Fruit fly (Drosophila melanogaster) whole organism, prepupa: ENCODE results near the gene CG9386.

Experiments used
- CG11294 ChIP-seq: fragments of 200-800 bp; sonication (Bioruptor generic); IDR thresholded peaks from 2 replicates; pipeline ENCODE4 v1.3.6; 2022; ENCODE audit warnings: missing biosample characterization, missing genetic modification characterization
- CG11762 ChIP-seq: fragments of 200-800 bp; sonication (Bioruptor generic); optimal IDR thresholded peaks from 3 replicates; lab custom pipeline; 2016; ENCODE audit warnings: missing biosample characterization, missing genetic modification characterization; ENCODE audit not compliant: insufficient read depth
- CG15336 ChIP-seq: fragments of 200-800 bp; sonication (Bioruptor generic); IDR thresholded peaks from 2 replicates; pipeline ENCODE4 v1.3.6; 2022; ENCODE audit warnings: missing biosample characterization, missing genetic modification characterization
- CG1621 ChIP-seq: fragments of 200-800 bp; sonication (Bioruptor generic); optimal IDR thresholded peaks from 3 replicates; lab custom pipeline; 2018; ENCODE audit warnings: missing biosample characterization, mild to moderate bottlenecking, missing genetic modification characterization
- CG16779 ChIP-seq: fragments of 200-800 bp; sonication (Bioruptor generic); optimal IDR thresholded peaks from 3 replicates; lab custom pipeline; 2017; ENCODE audit warnings: missing biosample characterization, mild to moderate bottlenecking, missing genetic modification characterization
- CG3032 ChIP-seq: fragments of 200-800 bp; optimal IDR thresholded peaks from 2 replicates; lab custom pipeline; 2019; ENCODE audit warnings: missing biosample characterization, mild to moderate bottlenecking, missing genetic modification characterization, moderate library complexity
- CG31627 ChIP-seq: fragments of 200-800 bp; sonication (Bioruptor generic); optimal IDR thresholded peaks from 3 replicates; lab custom pipeline; 2016; ENCODE audit warnings: missing biosample characterization, missing genetic modification characterization
- CG32006 ChIP-seq: fragments of 200-800 bp; sonication (Bioruptor generic); optimal IDR thresholded peaks from 3 replicates; lab custom pipeline; 2017; ENCODE audit warnings: missing biosample characterization, mild to moderate bottlenecking, missing genetic modification characterization
- CG34406 ChIP-seq: fragments of 200-800 bp; sonication (Bioruptor generic); optimal IDR thresholded peaks from 3 replicates; lab custom pipeline; 2016; ENCODE audit warnings: missing biosample characterization, missing genetic modification characterization
- CG3919 ChIP-seq: fragments of 200-800 bp; sonication (Bioruptor generic); optimal IDR thresholded peaks from 3 replicates; lab custom pipeline; 2016; ENCODE audit warnings: missing biosample characterization, missing genetic modification characterization
- CG4318 ChIP-seq: fragments of 200-800 bp; sonication (Bioruptor generic); optimal IDR thresholded peaks from 3 replicates; lab custom pipeline; 2017; ENCODE audit warnings: missing biosample characterization, mild to moderate bottlenecking, missing genetic modification characterization
- CG6163 ChIP-seq: fragments of 200-800 bp; sonication (Bioruptor generic); IDR thresholded peaks from 3 replicates; pipeline ENCODE4 v1.3.6; 2022; ENCODE audit warnings: missing biosample characterization, missing genetic modification characterization
- CG6276 ChIP-seq: fragments of 200-800 bp; sonication (Bioruptor generic); optimal IDR thresholded peaks from 2 replicates; lab custom pipeline; 2017; ENCODE audit warnings: missing biosample characterization, mild to moderate bottlenecking, missing genetic modification characterization
- CG6792 ChIP-seq: fragments of 200-800 bp; sonication (Bioruptor generic); optimal IDR thresholded peaks from 3 replicates; lab custom pipeline; 2016; ENCODE audit warnings: missing biosample characterization, missing genetic modification characterization
- CG6808 ChIP-seq: fragments of 200-800 bp; sonication (Bioruptor generic); optimal IDR thresholded peaks from 3 replicates; lab custom pipeline; 2017; ENCODE audit warnings: missing biosample characterization, missing genetic modification characterization, mild to moderate bottlenecking, moderate library complexity, missing genetic modification reagents
- CG6854 ChIP-seq: fragments of 200-800 bp; sonication (Bioruptor generic); optimal IDR thresholded peaks from 2 replicates; lab custom pipeline; 2017; ENCODE audit warnings: missing biosample characterization, mild to moderate bottlenecking, missing genetic modification characterization
- CG7368 ChIP-seq: fragments of 200-800 bp; sonication (Bioruptor generic); optimal IDR thresholded peaks from 3 replicates; lab custom pipeline; 2016; ENCODE audit warnings: missing biosample characterization, missing genetic modification characterization
- CG8119 ChIP-seq: fragments of 200-800 bp; sonication (Bioruptor generic); IDR thresholded peaks from 3 replicates; pipeline ENCODE4 v1.3.6; 2022; ENCODE audit warnings: missing biosample characterization, missing genetic modification characterization
- CG8319 ChIP-seq: fragments of 200-800 bp; sonication (Bioruptor generic); optimal IDR thresholded peaks from 3 replicates; lab custom pipeline; 2016; ENCODE audit warnings: missing biosample characterization, missing genetic modification characterization
- CG8632 ChIP-seq: fragments of 200-800 bp; sonication (Bioruptor generic); optimal IDR thresholded peaks from 3 replicates; lab custom pipeline; 2016; ENCODE audit warnings: missing biosample characterization, missing genetic modification characterization
- CG9139 ChIP-seq: fragments of 200-800 bp; sonication (Bioruptor generic); optimal IDR thresholded peaks from 3 replicates; lab custom pipeline; 2017; ENCODE audit warnings: missing biosample characterization, mild to moderate bottlenecking, missing genetic modification characterization
- Eip75B ChIP-seq: fragments of 200-800 bp; sonication (Bioruptor generic); optimal IDR thresholded peaks from 3 replicates; lab custom pipeline; 2016; ENCODE audit warnings: missing biosample characterization, missing genetic modification characterization
- Eip78C ChIP-seq: fragments of 200-800 bp; sonication (Bioruptor generic); peaks from one replicate; lab custom pipeline; 2016; ENCODE audit warnings: missing biosample characterization, missing genetic modification characterization
- Eip93F ChIP-seq: fragments of 200-800 bp; sonication (Bioruptor generic); optimal IDR thresholded peaks from 2 replicates; lab custom pipeline; 2016; ENCODE audit warnings: missing biosample characterization, mild to moderate bottlenecking, missing genetic modification characterization
- Ets21C ChIP-seq: fragments of 200-800 bp; sonication (Bioruptor generic); optimal IDR thresholded peaks from 3 replicates; lab custom pipeline; 2016; ENCODE audit warnings: missing biosample characterization, missing genetic modification characterization
- Ets96B ChIP-seq: fragments of 200-800 bp; optimal IDR thresholded peaks from 2 replicates; lab custom pipeline; 2019; ENCODE audit warnings: missing biosample characterization, mild to moderate bottlenecking, missing genetic modification characterization, moderate library complexity
- Gug ChIP-seq: fragments of 200-800 bp; sonication (Bioruptor generic); IDR thresholded peaks from 2 replicates; pipeline ENCODE4 v1.3.6; 2022; ENCODE audit warnings: missing biosample characterization, missing genetic modification characterization
- Hr38 ChIP-seq: sonication (Bioruptor generic); optimal IDR thresholded peaks from 2 replicates; lab custom pipeline; 2016; ENCODE audit warnings: missing biosample characterization, missing genetic modification characterization
- Hr39 ChIP-seq: fragments of 200-800 bp; sonication (Bioruptor generic); optimal IDR thresholded peaks from 2 replicates; lab custom pipeline; 2016; ENCODE audit warnings: missing biosample characterization, missing genetic modification characterization
- Hr4 ChIP-seq: fragments of 200-800 bp; sonication (Bioruptor generic); optimal IDR thresholded peaks from 3 replicates; lab custom pipeline; 2016; ENCODE audit warnings: missing biosample characterization, missing genetic modification characterization
- Lpt ChIP-seq: fragments of 200-800 bp; sonication (Bioruptor generic); optimal IDR thresholded peaks from 3 replicates; lab custom pipeline; 2016; ENCODE audit warnings: missing biosample characterization, missing genetic modification characterization
- Met ChIP-seq: fragments of 200-800 bp; sonication (Bioruptor generic); optimal IDR thresholded peaks from 3 replicates; lab custom pipeline; 2016; ENCODE audit warnings: missing biosample characterization, missing genetic modification characterization
- OdsH ChIP-seq: fragments of 200-800 bp; sonication (Bioruptor generic); optimal IDR thresholded peaks from 3 replicates; lab custom pipeline; 2016; ENCODE audit warnings: missing biosample characterization, missing genetic modification characterization
- Smox ChIP-seq: fragments of 200-800 bp; sonication (Bioruptor generic); optimal IDR thresholded peaks from 3 replicates; lab custom pipeline; 2016; ENCODE audit warnings: missing biosample characterization, missing genetic modification characterization
- Sox102F ChIP-seq: fragments of 200-800 bp; sonication (Bioruptor generic); optimal IDR thresholded peaks from 2 replicates; lab custom pipeline; 2016; ENCODE audit warnings: missing biosample characterization, mild to moderate bottlenecking, missing genetic modification characterization
- Sox14 ChIP-seq: fragments of 200-800 bp; sonication (Bioruptor generic); optimal IDR thresholded peaks from 3 replicates; lab custom pipeline; 2016; ENCODE audit warnings: missing biosample characterization, missing genetic modification characterization
- Sox15 ChIP-seq: fragments of 200-800 bp; sonication (Bioruptor generic); optimal IDR thresholded peaks from 3 replicates; lab custom pipeline; 2016; ENCODE audit warnings: missing biosample characterization, missing genetic modification characterization
- acj6 ChIP-seq: fragments of 200-800 bp; sonication (Bioruptor generic); optimal IDR thresholded peaks from 3 replicates; lab custom pipeline; 2016; ENCODE audit warnings: missing biosample characterization, missing genetic modification characterization
- cyc ChIP-seq: fragments of 200-800 bp; sonication (Bioruptor generic); optimal IDR thresholded peaks from 3 replicates; lab custom pipeline; 2016; ENCODE audit warnings: missing biosample characterization, missing genetic modification characterization
- dac ChIP-seq: fragments of 200-800 bp; sonication (Bioruptor generic); optimal IDR thresholded peaks from 2 replicates; lab custom pipeline; 2017; ENCODE audit warnings: missing biosample characterization, mild to moderate bottlenecking, missing genetic modification characterization
- dsx ChIP-seq: fragments of 200-800 bp; optimal IDR thresholded peaks from 3 replicates; lab custom pipeline; 2019; ENCODE audit warnings: missing biosample characterization, mild to moderate bottlenecking, missing genetic modification characterization, moderate library complexity; ENCODE audit not compliant: poor library complexity, severe bottlenecking
- eg ChIP-seq: fragments of 200-800 bp; sonication (Bioruptor generic); IDR thresholded peaks from 3 replicates; pipeline ENCODE4 v1.3.6; 2022; ENCODE audit warnings: missing biosample characterization, missing genetic modification characterization
- esn ChIP-seq: fragments of 200-800 bp; sonication (Bioruptor generic); optimal IDR thresholded peaks from 2 replicates; lab custom pipeline; 2016; ENCODE audit warnings: missing biosample characterization, mild to moderate bottlenecking, missing genetic modification characterization, moderate library complexity
- fd85E ChIP-seq: fragments of 200-800 bp; sonication (Bioruptor generic); optimal IDR thresholded peaks from 3 replicates; lab custom pipeline; 2016; ENCODE audit warnings: missing biosample characterization, missing genetic modification characterization
- fkh ChIP-seq: fragments of 200-800 bp; sonication (Bioruptor generic); optimal IDR thresholded peaks from 3 replicates; lab custom pipeline; 2017; ENCODE audit warnings: missing biosample characterization, mild to moderate bottlenecking, missing genetic modification characterization, moderate library complexity
- net ChIP-seq: fragments of 200-800 bp; sonication (Bioruptor generic); optimal IDR thresholded peaks from 3 replicates; lab custom pipeline; 2016; ENCODE audit warnings: missing biosample characterization, missing genetic modification characterization
- pdm3 ChIP-seq: fragments of 200-800 bp; sonication (Bioruptor generic); optimal IDR thresholded peaks from 3 replicates; lab custom pipeline; 2016; ENCODE audit warnings: missing biosample characterization, missing genetic modification characterization
- salr ChIP-seq, 2 experiments: fragments of 200-800 bp; sonication (Bioruptor generic); optimal IDR thresholded peaks; 3 replicates each; lab custom pipeline; 2016 to 2018; ENCODE audit warnings: missing biosample characterization in 2 of 2, missing genetic modification characterization in 2 of 2, mild to moderate bottlenecking in 1 of 2
- spab ChIP-seq: fragments of 200-800 bp; sonication (Bioruptor generic); optimal IDR thresholded peaks from 2 replicates; lab custom pipeline; 2017; ENCODE audit warnings: missing biosample characterization, mild to moderate bottlenecking, missing genetic modification characterization, missing genetic modification reagents
- ss ChIP-seq, 2 experiments: fragments of 200-800 bp; sonication (Bioruptor generic); optimal IDR thresholded peaks; 2 replicates in 1 of 2; 3 replicates in 1 of 2; lab custom pipeline; 2017 to 2018; ENCODE audit warnings: mild to moderate bottlenecking in 2 of 2, missing biosample characterization in 2 of 2, missing genetic modification characterization in 2 of 2, moderate library complexity in 1 of 2
- svp ChIP-seq: fragments of 200-800 bp; sonication (Bioruptor generic); peaks from one replicate; lab custom pipeline; 2016; ENCODE audit warnings: missing biosample characterization, missing genetic modification characterization
- vri ChIP-seq: fragments of 200-800 bp; sonication (Bioruptor generic); optimal IDR thresholded peaks from 3 replicates; lab custom pipeline; 2016; ENCODE audit warnings: missing biosample characterization, mild to moderate bottlenecking, missing genetic modification characterization

Gene CG9386

DNA sequence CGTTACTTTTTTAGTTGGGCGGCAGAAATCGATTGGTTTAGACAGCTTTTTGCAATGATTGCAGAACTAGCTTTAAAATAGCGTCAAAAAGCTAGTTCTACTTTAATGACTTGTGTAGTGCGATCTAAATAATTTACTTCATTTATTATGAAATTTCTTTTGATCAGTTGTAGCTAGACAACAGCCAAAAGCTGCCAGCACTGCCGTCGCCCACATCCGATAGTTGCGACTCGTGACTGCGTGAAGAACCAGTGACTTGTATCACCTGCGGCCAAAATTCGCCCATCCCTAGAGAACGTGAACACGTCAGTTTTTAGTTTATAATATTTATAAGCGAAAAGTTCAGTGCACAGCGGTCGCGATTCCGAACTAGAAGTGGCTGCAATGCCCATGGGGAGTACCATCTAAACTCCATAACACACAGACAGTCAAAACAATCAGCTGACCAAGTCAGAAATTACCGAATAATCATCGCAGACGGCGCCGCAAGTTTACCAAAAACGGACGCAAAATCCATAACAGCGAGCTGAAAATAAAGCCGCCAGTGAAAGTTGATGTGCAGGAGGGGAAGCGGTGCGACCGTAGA, 31.5 kb upstream of the CG9386 start, which contains the start of gene P58IPK:
TSS of gene P58IPK (plus strand) at position 280 of the 586 bp plus-strand sequence.
- TF ChIP-seq eg (GFP tag; lab: Robert Waterston, UW) (peak; percentile 62; the same call in 2 of the 3 replicates), net (peak; percentile 23), CG9139 (no peak), Eip93F (peak; percentile 4), CG11762 (GFP tag; lab: Kevin White, UChicago) (no peak), OdsH (GFP tag; lab: Kevin White, UChicago) (peak; percentile 19), dsx (GFP tag; lab: Kevin White, UChicago) (peak; percentile 1), CG8119 (no peak), svp (GFP tag; lab: Kevin White, UChicago) (no peak), CG4318 (GFP tag; lab: Kevin White, UChicago) (no peak), fd85E (GFP tag; lab: Kevin White, UChicago) (no peak), CG16779 (no peak), salr (GFP tag; optimal IDR thresholded peaks at IDR 0.05; lab: Kevin White, UChicago) (no peak), esn (GFP tag; lab: Kevin White, UChicago) (peak; percentile 61), spab (GFP tag; lab: Kevin White, UChicago) (no peak), CG6792 (no peak), Sox15 (no peak), Eip75B (GFP tag; lab: Kevin White, UChicago) (peak; percentile 69), CG6163 (GFP tag; lab: Robert Waterston, UW) (peak; percentile 30; the same call in 1 of the 3 replicates), Hr39 (peak; percentile 69), Sox102F (no peak), CG3032 (peak; percentile 59), CG34406 (GFP tag; lab: Kevin White, UChicago) (no peak), CG6854 (GFP tag; lab: Kevin White, UChicago) (peak; percentile 28), pdm3 (GFP tag; lab: Kevin White, UChicago) (peak; percentile 62), CG6276 (GFP tag; lab: Kevin White, UChicago) (no peak), CG31627 (peak; percentile 66), ss (GFP tag; optimal IDR thresholded peaks at IDR 0.05; lab: Kevin White, UChicago) (no peak), CG1621 (tag; lab: Kevin White, UChicago) (no peak), CG7368 (no peak), CG8632 (no peak), CG3919 (peak; percentile 36), Met (GFP tag; lab: Kevin White, UChicago) (no peak), CG15336 (GFP tag; lab: Robert Waterston, UW) (peak; percentile 10; the same call in 1 of the 2 replicates), cyc (GFP tag; lab: Kevin White, UChicago) (peak; percentile 29), Lpt (GFP tag; lab: Kevin White, UChicago) (no peak), acj6 (GFP tag; lab: Kevin White, UChicago) (peak; percentile 37), CG6808 (GFP tag; lab: Kevin White, UChicago) (no peak), Sox14 (peak; percentile 62), Gug (GFP tag; lab: Robert Waterston, UW) (no peak), fkh (GFP tag; lab: Kevin White, UChicago) (no peak), Ets21C (GFP tag; lab: Kevin White, UChicago) (no peak), vri (peak; percentile 42), Hr4 (GFP tag; lab: Kevin White, UChicago) (peak; percentile 48), Smox (no peak), Hr38 (GFP tag; lab: Kevin White, UChicago) (no peak), CG11294 (no peak), Ets96B (tag; lab: Kevin White, UChicago) (peak; percentile 17), CG32006 (GFP tag; lab: Kevin White, UChicago) (no peak), Eip78C (GFP tag; lab: Kevin White, UChicago) (peak; percentile 74), CG8319 (GFP tag; lab: Kevin White, UChicago) (no peak), dac (GFP tag; lab: Kevin White, UChicago) (no peak)
